Worm (Caenorhabditis elegans) whole organism, mixed stage, embryonic: ENCODE data around the gene grl-31.

Experiments
- M03D4.4 ChIP-seq: sonication (generic microtip); optimal IDR thresholded peaks from 2 replicates; lab custom pipeline; 2017; ENCODE audit warnings: mild to moderate bottlenecking, missing genetic modification characterization, missing compliant biosample characterization
- bed-3 ChIP-seq: fragments of 200-800 bp; sonication (Bioruptor generic); optimal IDR thresholded peaks from 3 replicates; lab custom pipeline; 2018; ENCODE audit warnings: mild to moderate bottlenecking, missing genetic modification characterization, moderate library complexity, missing compliant biosample characterization
- blmp-1 ChIP-seq: fragments of 150-350 bp; optimal IDR thresholded peaks from 2 replicates; lab custom pipeline; 2014; ENCODE audit warnings: missing biosample characterization, missing genetic modification characterization
- ceh-43 ChIP-seq: fragments of 200-800 bp; sonication (Bioruptor generic); optimal IDR thresholded peaks from 2 replicates; lab custom pipeline; 2018; ENCODE audit warnings: mild to moderate bottlenecking, missing genetic modification characterization, moderate library complexity, missing compliant biosample characterization
- ceh-83 ChIP-seq: fragments of 200-800 bp; sonication (Bioruptor generic); optimal IDR thresholded peaks from 2 replicates; lab custom pipeline; 2018; ENCODE audit warnings: mild to moderate bottlenecking, missing genetic modification characterization, missing compliant biosample characterization
- ces-1 ChIP-seq: fragments of 150-350 bp; optimal IDR thresholded peaks from 2 replicates; lab custom pipeline; 2014; ENCODE audit warnings: missing biosample characterization, missing genetic modification reagents, missing genetic modification characterization
- cnd-1 ChIP-seq: fragments of 200-800 bp; sonication (Bioruptor generic); optimal IDR thresholded peaks from 2 replicates; lab custom pipeline; 2018; ENCODE audit warnings: mild to moderate bottlenecking, missing genetic modification characterization, missing compliant biosample characterization
- drap-1 ChIP-seq: fragments of 200-800 bp; sonication (Bioruptor generic); optimal IDR thresholded peaks from 3 replicates; lab custom pipeline; 2018; ENCODE audit warnings: mild to moderate bottlenecking, missing genetic modification characterization, missing compliant biosample characterization
- elt-3 ChIP-seq: fragments of 150-350 bp; optimal IDR thresholded peaks from 2 replicates; lab custom pipeline; 2014; ENCODE audit warnings: missing biosample characterization, missing genetic modification characterization
- flh-1 ChIP-seq: fragments of 200-800 bp; sonication (Bioruptor generic); optimal IDR thresholded peaks from 2 replicates; lab custom pipeline; 2018; ENCODE audit warnings: mild to moderate bottlenecking, missing genetic modification characterization, moderate library complexity, missing compliant biosample characterization
- ham-2 ChIP-seq: fragments of 200-800 bp; sonication (Bioruptor generic); optimal IDR thresholded peaks from 2 replicates; lab custom pipeline; 2018; ENCODE audit warnings: mild to moderate bottlenecking, missing genetic modification characterization, missing compliant biosample characterization
- lin-13 ChIP-seq: fragments of 150-350 bp; optimal IDR thresholded peaks from 2 replicates; lab custom pipeline; 2014; ENCODE audit warnings: missing biosample characterization, missing genetic modification characterization
- lin-32 ChIP-seq: fragments of 200-800 bp; sonication (Bioruptor generic); optimal IDR thresholded peaks from 2 replicates; lab custom pipeline; 2018; ENCODE audit warnings: mild to moderate bottlenecking, missing genetic modification characterization, missing compliant biosample characterization
- lsy-2 ChIP-seq: fragments of 150-350 bp; optimal IDR thresholded peaks from 2 replicates; lab custom pipeline; 2014; ENCODE audit warnings: missing biosample characterization, missing genetic modification characterization
- mep-1 ChIP-seq: fragments of 150-350 bp; optimal IDR thresholded peaks from 2 replicates; lab custom pipeline; 2017; ENCODE audit warnings: missing biosample characterization, missing genetic modification reagents, missing genetic modification characterization, inconsistent platforms
- mls-2 ChIP-seq: sonication (generic microtip); optimal IDR thresholded peaks from 2 replicates; lab custom pipeline; 2016; ENCODE audit warnings: mild to moderate bottlenecking, missing genetic modification characterization, moderate library complexity, missing compliant biosample characterization
- nhr-12 ChIP-seq: fragments of 150-350 bp; optimal IDR thresholded peaks from 2 replicates; lab custom pipeline; 2014; ENCODE audit warnings: missing biosample characterization, missing genetic modification characterization
- nhr-237 ChIP-seq: fragments of 150-350 bp; optimal IDR thresholded peaks from 2 replicates; lab custom pipeline; 2014; ENCODE audit warnings: missing biosample characterization, missing genetic modification characterization
- nhr-28 ChIP-seq: fragments of 150-350 bp; optimal IDR thresholded peaks from 2 replicates; lab custom pipeline; 2014; ENCODE audit warnings: missing biosample characterization, missing genetic modification characterization
- pha-4 ChIP-seq: fragments of 150-350 bp; optimal IDR thresholded peaks from 2 replicates; lab custom pipeline; 2018; ENCODE audit warnings: missing biosample characterization, missing genetic modification reagents, missing genetic modification characterization
- sem-2 ChIP-seq: fragments of 200-800 bp; sonication (Bioruptor generic); optimal IDR thresholded peaks from 2 replicates; lab custom pipeline; 2018; ENCODE audit warnings: mild to moderate bottlenecking, missing genetic modification characterization, missing compliant biosample characterization
- sptf-1 ChIP-seq: sonication (generic microtip); optimal IDR thresholded peaks from 2 replicates; lab custom pipeline; 2017; ENCODE audit warnings: mild to moderate bottlenecking, missing genetic modification characterization, moderate library complexity, missing compliant biosample characterization
- unc-120 ChIP-seq: sonication (generic microtip); optimal IDR thresholded peaks from 2 replicates; lab custom pipeline; 2017; ENCODE audit warnings: missing genetic modification characterization, missing compliant biosample characterization; ENCODE audit not compliant: poor library complexity, severe bottlenecking
- unc-39 ChIP-seq: fragments of 150-350 bp; optimal IDR thresholded peaks from 2 replicates; lab custom pipeline; 2014; ENCODE audit warnings: missing biosample characterization, missing genetic modification characterization
- unc-62 ChIP-seq: fragments of 150-350 bp; optimal IDR thresholded peaks from 2 replicates; lab custom pipeline; 2014; ENCODE audit warnings: missing biosample characterization, missing genetic modification reagents, missing genetic modification characterization
- zip-8 ChIP-seq: fragments of 150-350 bp; optimal IDR thresholded peaks from 2 replicates; lab custom pipeline; 2014; ENCODE audit warnings: missing biosample characterization, missing genetic modification characterization
- ztf-11 ChIP-seq: fragments of 150-350 bp; optimal IDR thresholded peaks from 2 replicates; lab custom pipeline; 2014; ENCODE audit warnings: missing biosample characterization, missing genetic modification characterization

The grl-31 gene

DNA sequence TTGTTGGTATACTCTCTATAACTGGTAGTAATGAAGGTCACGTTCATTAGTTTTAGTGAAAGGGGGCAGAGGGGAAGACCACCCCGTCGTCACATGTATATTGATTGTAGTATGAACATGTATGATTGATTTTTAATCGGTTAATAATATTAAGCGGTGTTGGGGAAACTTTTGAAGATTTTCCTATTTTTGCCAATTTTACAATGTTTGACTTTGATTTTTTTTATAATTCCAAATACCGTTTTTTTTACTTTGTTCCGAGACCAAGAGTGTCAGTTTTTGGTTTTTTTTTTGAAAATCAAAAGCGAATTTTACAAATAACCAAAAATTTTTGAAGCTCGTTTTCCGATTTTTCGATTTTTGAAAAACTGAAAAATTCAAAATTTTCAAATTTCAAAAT lies 22.3 kb downstream of the grl-31 start, which contains the start of gene nhr-221:
Gene nhr-221 (minus strand): TSS at position 101 of the 400 bp plus-strand sequence.
- TF ChIP-seq ham-2 (GFP tag; lab: Kevin White, UChicago) (no peak), ces-1 (GFP tag; lab: Kevin White, UChicago) (no peak), ztf-11 (tag; lab: Kevin White, UChicago) (no peak), unc-39 (tag; lab: Kevin White, UChicago) (no peak)

DNA sequence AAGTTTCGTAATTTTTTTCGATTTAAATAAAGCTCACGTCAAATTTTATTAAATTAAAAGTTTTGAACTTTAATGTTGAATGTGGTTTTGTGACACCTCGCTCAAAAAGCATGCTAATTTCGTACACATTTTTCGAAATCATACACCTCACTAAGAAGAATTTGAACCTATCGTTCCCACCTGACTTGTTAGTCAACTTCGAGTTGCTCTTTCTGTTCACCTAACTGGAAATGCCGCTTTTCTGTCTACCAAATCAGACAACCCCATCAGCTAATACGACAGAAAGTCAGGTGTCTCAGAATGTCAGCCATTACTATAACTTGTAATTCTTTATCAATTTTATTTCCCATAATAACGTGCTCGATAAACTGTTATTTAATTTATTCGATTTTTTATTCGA lies 27.2 kb downstream of the grl-31 start, which contains the start of gene srbc-66:
Gene srbc-66 (plus strand): TSS at position 301 of the 400 bp plus-strand sequence.
- TF ChIP-seq sptf-1 (tag; lab: Kevin White, UChicago) = no peak
- no peak for TF ChIP-seq drap-1 (GFP tag; lab: Kevin White, UChicago)

DNA sequence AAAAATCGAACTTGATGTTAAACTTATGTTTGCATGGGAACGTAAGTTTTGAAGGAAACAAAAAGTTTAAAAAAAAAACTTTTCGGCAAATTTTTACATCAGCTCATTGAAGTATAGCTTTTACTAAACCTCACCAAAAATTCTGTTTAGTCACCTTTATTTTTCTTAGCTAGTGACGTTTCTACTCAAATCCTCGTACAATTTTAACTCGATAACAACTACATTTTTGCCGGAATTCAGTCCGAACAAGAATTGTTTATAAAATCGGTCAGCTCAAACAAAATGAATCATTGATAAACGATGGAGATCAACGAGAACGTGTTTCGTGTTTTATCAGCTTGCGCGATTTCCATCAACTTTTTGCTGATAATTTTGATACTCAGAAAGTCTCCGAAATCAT lies 30.7 kb downstream of the grl-31 start, which contains the start of gene str-260:
Gene str-260 (plus strand): TSS at position 301 of the 400 bp plus-strand sequence.
- no peak for TF ChIP-seq zip-8 (tag; lab: Kevin White, UChicago)
- no peak for TF ChIP-seq unc-62 (GFP tag; lab: Kevin White, UChicago)
- TF ChIP-seq flh-1 (GFP tag; lab: Kevin White, UChicago) = no peak

DNA sequence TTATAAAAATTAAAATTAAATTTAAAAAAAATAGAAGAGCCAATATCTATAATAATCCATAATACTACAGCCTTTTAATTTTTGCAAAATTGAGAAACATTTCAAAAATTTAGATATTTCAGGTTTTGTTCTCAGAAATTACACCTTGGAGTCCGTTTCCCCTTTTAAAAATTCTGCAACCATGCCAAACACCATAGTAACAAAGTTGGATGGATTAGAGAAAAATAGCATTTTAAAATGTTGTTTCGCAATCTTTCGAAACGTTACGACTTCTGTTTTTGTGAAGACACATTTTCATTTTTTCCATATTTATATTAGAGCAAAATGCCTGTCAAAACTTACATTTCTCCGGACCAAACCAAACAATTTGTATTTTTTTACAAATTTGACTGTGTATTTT lies 32.6 kb downstream of the grl-31 start, which contains the start of gene T24A6.7:
Gene T24A6.7 (plus strand): TSS at position 301 of the 400 bp plus-strand sequence.
- TF ChIP-seq mep-1 (tag; lab: Kevin White, UChicago) (no peak), nhr-237 (tag; lab: Kevin White, UChicago) (no peak), nhr-12 (tag; lab: Kevin White, UChicago) (no peak), lin-32 (GFP tag; lab: Kevin White, UChicago) (no peak), unc-120 (tag; lab: Kevin White, UChicago) (no peak), elt-3 (tag; lab: Kevin White, UChicago) (no peak), mls-2 (tag; lab: Kevin White, UChicago) (no peak)

DNA sequence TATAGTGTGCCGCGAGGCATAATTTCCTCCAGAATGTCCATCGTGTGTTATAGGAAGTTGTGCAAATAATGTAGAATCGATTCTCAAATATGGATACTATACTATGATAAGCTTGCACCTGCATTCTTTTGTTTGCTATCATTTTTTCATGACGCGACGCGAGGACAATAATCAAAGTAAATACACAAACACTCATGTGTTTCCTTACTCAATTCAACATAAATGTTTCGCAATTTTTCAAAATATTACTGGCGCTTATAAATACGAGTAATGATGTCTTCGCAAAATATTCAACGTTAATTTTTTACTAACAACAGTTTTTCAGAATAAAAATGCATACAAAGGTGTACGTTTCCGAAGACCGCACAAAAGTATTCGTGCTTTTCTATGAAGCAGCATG lies 34.3 kb downstream of the grl-31 start, which contains the start of gene irg-1:
Gene irg-1 (plus strand): TSS at position 326 of the 400 bp plus-strand sequence.
- TF ChIP-seq zip-8 (tag; lab: Kevin White, UChicago) (no peak), bed-3 (no peak), lin-13 (tag; lab: Kevin White, UChicago) (no peak), M03D4.4 (tag; lab: Kevin White, UChicago) (no peak), blmp-1 (tag; lab: Kevin White, UChicago) (no peak), elt-3 (tag; lab: Kevin White, UChicago) (no peak), ceh-83 (GFP tag; lab: Kevin White, UChicago) (no peak), mls-2 (tag; lab: Kevin White, UChicago) (no peak), ces-1 (GFP tag; lab: Kevin White, UChicago) (no peak), unc-120 (tag; lab: Kevin White, UChicago) (no peak), pha-4 (tag; lab: Kevin White, UChicago) (no peak)

DNA sequence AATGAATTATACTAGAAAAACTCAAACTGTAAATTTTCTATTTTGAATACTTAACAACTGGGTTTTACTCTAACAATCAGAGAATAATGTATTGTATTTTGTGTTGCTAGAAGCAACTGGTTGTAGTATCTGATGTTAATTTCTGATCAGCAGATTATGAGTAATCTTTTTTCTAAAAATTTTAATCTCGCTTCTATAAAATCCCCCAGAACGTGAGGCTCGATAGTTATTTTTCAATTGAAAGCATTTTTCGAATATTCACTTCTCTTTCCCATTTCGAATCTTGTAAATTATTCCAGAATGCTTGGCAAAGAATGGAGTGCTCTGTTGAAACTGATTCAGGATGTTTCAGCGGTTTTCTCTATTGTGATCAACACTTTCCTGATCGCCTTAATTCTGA lies 39.7 kb downstream of the grl-31 start, which contains the start of gene str-227:
Gene str-227 (plus strand): TSS at position 301 of the 400 bp plus-strand sequence.
- TF ChIP-seq zip-8 (tag; lab: Kevin White, UChicago) = no peak
- no peak for TF ChIP-seq M03D4.4 (tag; lab: Kevin White, UChicago)
- TF ChIP-seq cnd-1 (tag; lab: Kevin White, UChicago) = no peak
- no peak for TF ChIP-seq sem-2 (GFP tag; lab: Kevin White, UChicago)
- no peak for TF ChIP-seq mls-2 (tag; lab: Kevin White, UChicago)
- TF ChIP-seq lin-13 (tag; lab: Kevin White, UChicago) = no peak
- no peak for TF ChIP-seq nhr-28 (tag; lab: Kevin White, UChicago)
- no peak for TF ChIP-seq lin-32 (GFP tag; lab: Kevin White, UChicago)
- TF ChIP-seq nhr-237 (tag; lab: Kevin White, UChicago) = no peak

DNA sequence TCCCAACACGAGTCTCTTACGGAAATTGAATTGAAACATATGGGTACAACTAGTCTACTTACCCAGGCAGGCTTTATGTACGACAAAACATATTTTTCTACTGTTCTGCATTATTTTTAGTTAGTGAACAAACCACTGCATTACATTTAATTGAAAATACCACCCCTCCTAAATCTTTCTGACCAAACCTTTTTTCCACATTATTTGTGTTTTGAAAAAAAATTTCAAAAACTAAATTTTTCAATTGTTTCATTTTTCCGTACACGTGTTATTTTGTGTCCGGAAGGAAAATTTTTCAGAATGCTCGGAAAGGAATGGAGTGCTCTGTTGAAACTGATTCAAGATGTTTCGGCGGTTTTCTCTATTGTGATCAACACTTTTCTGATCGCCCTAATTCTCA lies 45.2 kb downstream of the grl-31 start, which contains the start of gene str-226:
Gene str-226 (plus strand): TSS at position 301 of the 400 bp plus-strand sequence.
- TF ChIP-seq mep-1 (tag; lab: Kevin White, UChicago) (no peak), ham-2 (GFP tag; lab: Kevin White, UChicago) (no peak), ces-1 (GFP tag; lab: Kevin White, UChicago) (no peak), mls-2 (tag; lab: Kevin White, UChicago) (no peak), ceh-43 (GFP tag; lab: Kevin White, UChicago) (no peak), zip-8 (tag; lab: Kevin White, UChicago) (no peak), cnd-1 (tag; lab: Kevin White, UChicago) (no peak), unc-120 (tag; lab: Kevin White, UChicago) (no peak), nhr-28 (tag; lab: Kevin White, UChicago) (no peak), unc-39 (tag; lab: Kevin White, UChicago) (no peak), lsy-2 (tag; lab: Kevin White, UChicago) (no peak)
